Fruit fly (Drosophila melanogaster) whole organism, larva: Measurements from ENCODE around the gene CG11349.

Source experiments
- noc ChIP-seq: fragments of 200-800 bp; sonication (Bioruptor generic); optimal IDR thresholded peaks from 3 replicates; lab custom pipeline; 2019; ENCODE audit warnings: missing biosample characterization, mild to moderate bottlenecking, missing genetic modification characterization, moderate library complexity

Gene CG11349

DNA sequence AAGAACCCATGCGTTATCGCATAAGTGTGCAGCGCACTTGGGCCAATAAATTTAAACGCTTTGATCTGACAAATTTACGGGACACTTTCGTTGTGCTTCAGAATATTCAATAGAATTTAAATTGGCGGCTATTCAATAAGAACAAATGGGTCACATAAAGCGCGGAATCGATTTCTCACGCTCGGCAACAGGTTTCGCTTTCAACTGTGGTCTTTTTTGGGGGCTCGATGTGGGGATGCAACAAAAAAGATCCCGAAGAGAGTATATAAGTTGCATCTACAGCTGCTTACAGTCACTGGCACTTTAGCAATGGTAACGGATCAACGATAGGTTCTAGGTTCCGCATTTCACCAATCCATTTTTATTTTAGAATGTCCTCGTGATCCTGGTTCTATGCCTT, at the start of gene CG11349:
TSS of gene CG11349 (plus strand) at position 301 of the 400 bp plus-strand sequence.
- TF ChIP-seq noc (tag; lab: Kevin White, UChicago): no peak

DNA sequence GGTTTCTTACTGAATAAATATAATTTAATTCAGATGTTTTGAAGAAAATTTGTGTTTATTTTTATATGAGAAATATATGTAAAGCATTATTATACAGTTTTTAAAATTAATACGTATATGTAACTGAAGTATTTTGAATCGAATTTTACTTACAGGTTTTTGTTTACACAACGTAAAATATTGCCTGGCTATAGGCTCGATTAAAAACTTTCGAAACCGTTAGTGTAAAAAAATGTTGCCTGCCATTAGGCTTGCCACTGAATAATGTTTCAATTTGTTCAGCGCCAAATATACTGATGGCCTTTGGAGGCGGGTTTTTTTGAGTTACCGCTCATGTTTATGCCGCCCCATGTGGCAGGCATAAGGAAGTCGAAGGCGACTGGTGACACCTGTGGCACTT, 46.3 kb upstream of the CG11349 start:
- TF ChIP-seq noc (tag; lab: Kevin White, UChicago): no peak

- no peak for TF ChIP-seq noc (tag; lab: Kevin White, UChicago)
Measured at dm6 chr3L:4428918-4429546, 43.8 kb upstream of the CG11349 start, which contains the start of gene nAChRbeta1. Gene nAChRbeta1, plus strand, starts transcription at chr3L:4429349.

- no peak for TF ChIP-seq noc (tag; lab: Kevin White, UChicago)
Measured at dm6 chr3L:4430331-4430730, 42.5 kb upstream of the CG11349 start.

DNA sequence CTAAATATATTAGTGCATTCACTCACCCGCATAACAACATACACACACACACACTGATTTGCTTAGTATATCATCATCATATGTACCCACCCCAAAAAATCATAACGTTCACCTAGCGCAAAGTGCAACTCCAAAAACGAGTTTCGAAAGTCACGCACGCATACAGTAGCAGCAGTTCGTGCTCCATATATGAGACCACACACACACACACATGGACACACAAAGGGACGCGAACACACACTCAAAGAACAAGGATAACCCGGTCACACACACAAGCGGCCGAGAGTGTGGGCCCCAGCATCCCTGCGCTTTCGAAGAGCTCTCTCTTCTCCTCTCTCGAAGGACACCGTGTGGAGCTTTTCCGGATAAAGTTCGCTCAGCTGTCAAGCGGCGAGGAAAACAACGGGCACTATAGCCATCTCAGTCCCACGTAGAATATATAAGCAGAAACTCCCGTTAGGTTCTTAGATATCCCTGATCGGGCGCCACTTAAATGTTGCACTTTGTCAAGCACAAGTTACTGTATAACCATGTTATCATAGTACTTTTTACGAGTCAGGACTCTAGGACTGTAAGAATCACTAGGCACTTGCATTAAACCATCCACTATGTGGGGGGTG, 41.6 kb upstream of the CG11349 start:
- no peak for TF ChIP-seq noc (tag; lab: Kevin White, UChicago)

dm6 chr3L:4436421-4436820, 36.4 kb upstream of the CG11349 start, which contains the start of gene CG15021:
Gene CG15021, plus strand, starts transcription at chr3L:4436721.
- no peak for TF ChIP-seq noc (tag; lab: Kevin White, UChicago)

DNA sequence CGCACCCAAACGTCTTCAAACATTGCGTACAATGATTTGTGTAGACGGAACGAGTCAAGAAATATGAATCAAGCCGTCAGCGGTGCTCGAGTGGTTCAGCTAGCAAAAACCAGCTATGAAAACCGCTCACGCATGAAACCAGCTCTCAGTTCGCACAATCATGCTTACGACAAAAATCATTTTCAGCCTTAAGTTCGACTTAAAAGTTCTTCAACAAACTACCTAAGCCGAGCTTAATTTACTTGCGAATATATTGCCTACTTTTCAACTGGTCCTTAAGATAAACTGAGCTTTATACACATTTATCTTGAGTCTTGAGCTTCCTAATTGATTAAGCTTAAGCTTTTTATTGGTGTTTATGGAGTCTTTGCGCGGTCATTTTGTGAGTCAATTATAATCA, 32.7 kb upstream of the CG11349 start:
- no peak for TF ChIP-seq noc (tag; lab: Kevin White, UChicago)

dm6 chr3L:4442168-4442567, 30.7 kb upstream of the CG11349 start:
- no peak for TF ChIP-seq noc (tag; lab: Kevin White, UChicago)

dm6 chr3L:4445824-4446223, 27.0 kb upstream of the CG11349 start:
- peak; percentile 69 for TF ChIP-seq noc (tag; lab: Kevin White, UChicago)

DNA sequence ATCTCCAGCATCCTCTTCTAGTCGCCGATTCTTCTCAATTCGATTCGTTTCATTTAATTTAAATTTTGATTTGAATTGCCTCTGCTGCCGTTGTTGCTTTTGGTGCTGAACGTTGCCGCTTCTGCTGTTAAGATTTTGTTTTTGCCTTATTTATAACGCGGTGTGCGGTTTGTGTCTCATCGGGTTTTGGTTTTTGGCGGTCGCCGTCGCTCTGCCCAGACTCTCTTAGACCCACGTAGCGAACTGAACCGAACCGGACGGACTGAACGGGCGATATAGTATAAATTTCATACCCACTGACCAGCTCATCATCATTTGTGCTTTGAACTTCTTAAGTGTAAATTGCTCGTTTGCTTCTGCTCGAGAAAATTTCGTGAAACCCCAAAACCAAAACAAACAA, 26.6 kb upstream of the CG11349 start, which contains the start of gene CG12607:
TSS of gene CG12607 (plus strand) at position 301 of the 400 bp plus-strand sequence.
- TF ChIP-seq noc (tag; lab: Kevin White, UChicago): no peak

DNA sequence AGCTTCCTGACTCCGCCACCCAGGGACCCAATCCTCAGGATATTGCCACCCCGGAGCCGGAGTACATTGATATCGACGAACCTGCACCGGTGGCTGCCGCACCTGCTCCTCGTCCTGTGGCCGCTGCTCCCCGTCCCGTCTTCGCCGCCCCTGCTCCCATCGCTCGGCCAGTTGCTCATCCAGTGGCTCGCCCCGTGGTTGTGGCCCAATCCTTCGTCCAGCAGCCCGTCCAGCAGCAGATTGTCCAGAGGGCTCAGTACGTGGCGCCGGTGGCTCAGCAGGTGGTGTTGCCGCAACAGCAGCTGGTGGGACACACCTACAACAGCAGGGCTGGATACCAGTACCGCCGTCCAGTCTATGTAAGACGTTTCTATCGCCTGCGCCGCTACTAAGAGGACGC, 25.6 kb upstream of the CG11349 start:
- TF ChIP-seq noc (tag; lab: Kevin White, UChicago): no peak

- no peak for TF ChIP-seq noc (tag; lab: Kevin White, UChicago)
Measured at dm6 chr3L:4458063-4458462, 14.8 kb upstream of the CG11349 start, which contains the start of gene CG11345. Gene CG11345, minus strand, starts transcription at chr3L:4458163.

DNA sequence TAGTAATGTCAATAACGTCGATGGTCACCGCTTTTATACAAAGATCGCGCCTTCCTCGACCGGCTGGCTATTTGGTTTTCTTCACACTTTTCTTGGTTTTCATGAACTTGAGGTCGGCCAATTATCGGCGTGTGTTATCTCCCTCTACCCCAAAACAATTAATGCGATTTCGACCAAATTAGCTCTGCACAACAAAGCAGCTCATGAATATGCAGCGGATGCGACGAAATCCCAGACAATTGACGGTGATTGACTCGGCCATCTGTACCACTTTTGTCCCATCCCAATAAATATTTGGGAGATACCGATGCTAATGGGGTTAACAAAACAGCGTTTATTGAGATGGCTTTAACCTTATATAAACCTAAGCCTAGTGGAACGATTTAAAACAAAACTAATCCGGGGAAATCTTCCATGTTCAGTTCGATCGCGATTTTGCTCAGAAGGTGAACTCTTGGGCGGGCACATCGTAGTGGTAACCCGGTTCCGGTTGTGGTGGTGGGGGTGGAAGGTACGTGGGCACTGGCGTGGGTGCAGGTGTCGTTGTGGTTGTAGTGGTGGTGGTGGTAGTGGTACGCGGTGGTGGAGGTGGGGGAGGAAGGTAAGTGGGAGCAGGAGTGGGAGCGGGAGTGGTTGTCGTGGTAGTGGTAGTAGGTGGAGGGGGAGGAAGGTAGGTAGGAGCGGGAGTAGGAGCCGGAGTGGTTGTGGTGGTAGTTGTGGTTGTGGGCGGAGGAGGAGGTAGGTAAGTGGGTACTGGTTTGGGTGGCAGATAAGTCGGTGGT, 12.4 kb upstream of the CG11349 start, which contains the start of gene CG15022:
TSS of gene CG15022 (minus strand) at position 11 of the 782 bp plus-strand sequence.
- TF ChIP-seq noc (tag; lab: Kevin White, UChicago): no peak

- no peak for TF ChIP-seq noc (tag; lab: Kevin White, UChicago)
Measured at dm6 chr3L:4461454-4462045, 11.3 kb upstream of the CG11349 start, which contains the start of gene CG15023. Gene CG15023, minus strand, starts transcription at chr3L:4461504.

DNA sequence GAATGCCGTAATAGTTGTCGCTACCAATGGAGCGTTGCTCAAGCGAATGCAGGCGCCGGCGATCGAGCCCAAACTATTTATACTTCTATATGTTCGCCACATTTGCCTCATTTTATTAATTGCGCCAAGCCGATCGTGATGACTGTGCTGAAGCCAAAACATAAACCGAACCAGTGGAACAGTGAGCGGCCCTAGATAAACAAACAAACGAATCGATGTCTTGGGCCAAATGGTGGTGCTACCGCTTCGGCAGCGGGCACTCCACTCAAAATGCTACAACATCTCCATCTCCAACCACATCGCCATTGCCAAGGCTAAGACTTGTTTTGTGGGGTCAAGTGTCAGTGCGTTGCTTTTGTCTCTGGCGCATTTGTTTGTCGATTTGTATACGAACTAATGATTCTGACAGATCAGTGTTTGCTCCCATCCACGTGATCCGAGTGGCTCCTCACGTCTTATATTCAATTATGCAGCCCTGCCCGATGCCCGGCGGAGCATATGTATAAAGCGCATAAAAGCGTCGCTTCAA, 9.0 kb upstream of the CG11349 start, which contains the start of gene CG15024:
TSS of gene CG15024 (minus strand) at position 51 of the 529 bp plus-strand sequence.
- TF ChIP-seq noc (tag; lab: Kevin White, UChicago): no peak
